Fruit fly (Drosophila melanogaster) whole organism, wandering third instar larva: ENCODE results near the gene santa-maria.

Experiments used
- CG32264 ChIP-seq: fragments of 200-800 bp; sonication (Bioruptor generic); optimal IDR thresholded peaks from 2 replicates; lab custom pipeline; 2016; ENCODE audit warnings: missing biosample characterization, missing genetic modification characterization
- CG9705 ChIP-seq: fragments of 200-800 bp; sonication (Bioruptor generic); optimal IDR thresholded peaks from 2 replicates; lab custom pipeline; 2018; ENCODE audit warnings: missing biosample characterization, mild to moderate bottlenecking, missing genetic modification characterization
- Dfd ChIP-seq: fragments of >200 bp; optimal IDR thresholded peaks from 2 replicates; lab custom pipeline; 2017; ENCODE audit warnings: missing biosample characterization, missing genetic modification characterization
- Hnf4 ChIP-seq: fragments of 200-800 bp; sonication (Bioruptor generic); optimal IDR thresholded peaks from 2 replicates; lab custom pipeline; 2016; ENCODE audit warnings: missing biosample characterization, mild to moderate bottlenecking, missing genetic modification characterization
- OdsH ChIP-seq: fragments of 200-800 bp; sonication (Bioruptor generic); optimal IDR thresholded peaks from 2 replicates; lab custom pipeline; 2016; ENCODE audit warnings: missing biosample characterization, mild to moderate bottlenecking, missing genetic modification characterization
- fru ChIP-seq: fragments of 200-800 bp; sonication (Bioruptor generic); optimal IDR thresholded peaks from 3 replicates; lab custom pipeline; 2016; ENCODE audit warnings: missing biosample characterization, mild to moderate bottlenecking, missing genetic modification characterization
- h ChIP-seq: fragments of 200-800 bp; sonication (Bioruptor generic); optimal IDR thresholded peaks from 3 replicates; lab custom pipeline; 2016; ENCODE audit warnings: missing biosample characterization, mild to moderate bottlenecking, missing genetic modification characterization
- pan ChIP-seq: fragments of >200 bp; optimal IDR thresholded peaks from 2 replicates; lab custom pipeline; 2017

DNA sequence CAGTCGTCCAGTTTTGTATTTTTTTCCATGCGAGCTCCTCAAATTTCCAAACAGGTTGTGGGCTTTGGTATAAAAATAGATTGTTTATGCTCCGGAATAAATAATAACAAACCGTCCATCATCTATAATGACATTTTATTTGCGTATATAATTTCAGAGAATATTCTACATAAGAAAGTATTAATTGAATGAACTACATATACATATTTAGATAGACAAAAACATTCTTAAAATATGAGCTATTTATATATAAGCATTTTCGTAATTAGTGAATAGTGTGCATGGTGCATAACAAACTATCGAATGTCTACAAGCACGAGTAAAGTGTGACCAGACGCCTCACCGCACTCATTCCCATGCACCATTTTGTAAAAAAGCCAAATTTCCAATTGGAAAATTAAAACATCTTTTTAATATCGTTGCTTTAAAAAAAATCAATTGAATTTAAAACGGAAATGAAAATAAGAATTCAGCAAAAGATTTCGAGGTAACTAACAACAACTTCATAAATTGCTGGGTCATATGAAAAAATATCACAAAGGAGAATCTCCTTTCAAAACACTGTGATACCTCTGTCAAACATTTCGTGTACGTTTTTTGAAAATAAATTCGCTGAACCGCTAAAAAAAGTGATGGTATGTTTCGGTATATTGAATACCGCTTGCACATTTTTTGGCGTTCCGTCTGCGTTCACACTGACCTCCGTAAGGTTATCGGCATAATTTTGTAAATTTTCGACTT is 24.5 kb downstream of the santa-maria start, which contains the start of gene muc:
- no peak for TF ChIP-seq pan (lab: Kevin White, UChicago)
- peak; percentile 28 for TF ChIP-seq h (GFP tag; lab: Kevin White, UChicago)
- TF ChIP-seq Dfd, result no peak
- TF ChIP-seq Hnf4 (GFP tag; lab: Kevin White, UChicago), result peak; percentile 44
- TF ChIP-seq fru, result peak; percentile 46
- peak; percentile 16 for TF ChIP-seq CG9705 (GFP tag; lab: Kevin White, UChicago)
- no peak for TF ChIP-seq CG32264 (GFP tag; lab: Kevin White, UChicago)
- peak; percentile 2 for TF ChIP-seq OdsH (GFP tag; lab: Kevin White, UChicago)
